Fruit fly (Drosophila melanogaster): ENCODE data around the gene CG15386.
A peak's percentile ranks its signal among the peaks of the same experiment; 100 is the strongest.

CG15386 gene

dm6 chr2L:2221649-2222150 lies 4.7 kb upstream of the CG15386 start (continued):
- peak; percentile 84 for TF ChIP-seq CG4707 (GFP tag; optimal IDR thresholded peaks at IDR 0.05)
- TF ChIP-seq CG15269 (tag; optimal IDR thresholded peaks at IDR 0.05), result peak; percentile 99
- TF ChIP-seq Usf (GFP tag; optimal IDR thresholded peaks at IDR 0.05), result peak; percentile 86
- TF ChIP-seq abd-A (tag; optimal IDR thresholded peaks at IDR 0.05), result peak; percentile 48
- TF ChIP-seq Hr3 (GFP tag; optimal IDR thresholded peaks at IDR 0.05), result peak; percentile 97
- TF ChIP-seq CG11093 (GFP tag; IDR thresholded peaks at IDR 0.05), result peak; percentile 96
- peak in 1 of 2 experiments; percentile 62 for TF ChIP-seq Hr78 (GFP tag; optimal IDR thresholded peaks at IDR 0.05)
- peak; percentile 97 for TF ChIP-seq CG30403 (GFP tag; optimal IDR thresholded peaks at IDR 0.05)
- TF ChIP-seq CG18476 (GFP tag; optimal IDR thresholded peaks at IDR 0.05), result peak; percentile 95
- no peak for TF ChIP-seq CG1832 (GFP tag; optimal IDR thresholded peaks at IDR 0.05)
- peak; percentile 96 for TF ChIP-seq ken (GFP tag; IDR thresholded peaks at IDR 0.05)
- no peak for TF ChIP-seq mld (GFP tag; IDR thresholded peaks at IDR 0.05; ENCODE audit: partially characterized antibody)
- TF ChIP-seq tio (GFP tag; optimal IDR thresholded peaks at IDR 0.05), result peak; percentile 97
- TF ChIP-seq Sox100B (GFP tag; optimal IDR thresholded peaks at IDR 0.05), result peak; percentile 95
- peak; percentile 98 for TF ChIP-seq CG10209 (GFP tag; optimal IDR thresholded peaks at IDR 0.05)
- peak; percentile 98 for TF ChIP-seq CG8924 (tag; optimal IDR thresholded peaks at IDR 0.05)
- no peak for TF ChIP-seq pan (optimal IDR thresholded peaks at IDR 0.05)
- TF ChIP-seq pan (GFP tag; optimal IDR thresholded peaks at IDR 0.05 in 1 of 2, IDR thresholded peaks at IDR 0.05 in 1 of 2), result peak in 1 of 2 experiments; percentile 98
- peak; percentile 91 for TF ChIP-seq CG18011 (GFP tag; optimal IDR thresholded peaks at IDR 0.05)
- TF ChIP-seq lmd (GFP tag; IDR thresholded peaks at IDR 0.05), result peak; percentile 98
- TF ChIP-seq gt (GFP tag; IDR thresholded peaks at IDR 0.05), result peak; percentile 91
- peak; percentile 72 for TF ChIP-seq CG10431 (GFP tag; optimal IDR thresholded peaks at IDR 0.05)
- TF ChIP-seq Gug (GFP tag; IDR thresholded peaks at IDR 0.05), result peak; percentile 94
- TF ChIP-seq jing (GFP tag; optimal IDR thresholded peaks at IDR 0.05), result peak; percentile 89
- peak; percentile 86 for TF ChIP-seq CG31365 (tag; optimal IDR thresholded peaks at IDR 0.05)
- peak; percentile 94 for TF ChIP-seq CG34376 (GFP tag; optimal IDR thresholded peaks at IDR 0.05)
- TF ChIP-seq fd102C (GFP tag; optimal IDR thresholded peaks at IDR 0.05), result peak; percentile 83
- TF ChIP-seq Abd-B (GFP tag; optimal IDR thresholded peaks at IDR 0.05), result peak; percentile 92
- TF ChIP-seq tgo (GFP tag; IDR thresholded peaks at IDR 0.05), result peak; percentile 98
- TF ChIP-seq rib (GFP tag; IDR thresholded peaks at IDR 0.05), result peak; percentile 99
- TF ChIP-seq CG2889 (GFP tag; IDR thresholded peaks at IDR 0.05), result peak; percentile 96
- no peak for TF ChIP-seq Tbp (GFP tag; optimal IDR thresholded peaks at IDR 0.05)
- peak; percentile 96 for TF ChIP-seq Rx (GFP tag; IDR thresholded peaks at IDR 0.05)
- peak; percentile 98 for TF ChIP-seq chm (GFP tag; IDR thresholded peaks at IDR 0.05)
- TF ChIP-seq Atf3 (GFP tag; optimal IDR thresholded peaks at IDR 0.05), result peak; percentile 92
- TF ChIP-seq az2 (GFP tag; optimal IDR thresholded peaks at IDR 0.05), result peak; percentile 96
- TF ChIP-seq Dip3 (GFP tag; optimal IDR thresholded peaks at IDR 0.05), result peak; percentile 96
- no peak for TF ChIP-seq pros (GFP tag; optimal IDR thresholded peaks at IDR 0.05)
- peak; percentile 76 for TF ChIP-seq ash1 (GFP tag; optimal IDR thresholded peaks at IDR 0.05)
- peak; percentile 93 for TF ChIP-seq CG13123 (GFP tag; optimal IDR thresholded peaks at IDR 0.05)
- peak; percentile 89 for TF ChIP-seq dmrt11E (tag; optimal IDR thresholded peaks at IDR 0.05)
- TF ChIP-seq repo (GFP tag; optimal IDR thresholded peaks at IDR 0.05), result peak; percentile 88
- peak; percentile 87 for TF ChIP-seq CG15696 (tag; optimal IDR thresholded peaks at IDR 0.05)
- TF ChIP-seq fd3F (GFP tag; optimal IDR thresholded peaks at IDR 0.05), result peak; percentile 94
- peak; percentile 88 for TF ChIP-seq Mes4 (GFP tag; optimal IDR thresholded peaks at IDR 0.05)
- peak; percentile 94 for TF ChIP-seq tx (GFP tag; optimal IDR thresholded peaks at IDR 0.05)
- TF ChIP-seq en (GFP tag; optimal IDR thresholded peaks at IDR 0.05), result peak; percentile 90
- peak; percentile 85 for TF ChIP-seq Antp (GFP tag; optimal IDR thresholded peaks at IDR 0.05)
- TF ChIP-seq BEAF-32 (GFP tag; optimal IDR thresholded peaks at IDR 0.05), result peak; percentile 17
- TF ChIP-seq dimm (GFP tag; IDR thresholded peaks at IDR 0.05), result peak; percentile 94
- peak; percentile 83 for TF ChIP-seq CG3838 (GFP tag; optimal IDR thresholded peaks at IDR 0.05)

Measured in whole organism, embryonic.